Fruit fly (Drosophila melanogaster) whole organism, embryonic: ENCODE results near the gene CG14131.

Source experiments
- Adf1 ChIP-seq: fragments of 200-800 bp; sonication (Bioruptor generic); IDR thresholded peaks from 2 replicates; pipeline ENCODE4 v1.3.6; 2022; ENCODE audit warnings: missing biosample characterization, missing genetic modification characterization
- B-H1 ChIP-seq: fragments of 200-800 bp; sonication (Bioruptor generic); IDR thresholded peaks from 3 replicates; pipeline ENCODE4 v1.3.6; 2022; ENCODE audit warnings: missing biosample characterization, missing genetic modification characterization
- BEAF-32 ChIP-seq: fragments of 200-800 bp; sonication (Bioruptor generic); optimal IDR thresholded peaks from 3 replicates; lab custom pipeline; 2017; ENCODE audit warnings: missing biosample characterization, missing genetic modification characterization, mild to moderate bottlenecking, moderate library complexity, missing genetic modification reagents
- CG10267 ChIP-seq: fragments of 200-800 bp; sonication (Bioruptor generic); optimal IDR thresholded peaks from 2 replicates; lab custom pipeline; 2018; ENCODE audit warnings: missing biosample characterization, mild to moderate bottlenecking, missing genetic modification characterization, moderate library complexity
- CG11723 ChIP-seq: fragments of 200-800 bp; sonication (Bioruptor generic); optimal IDR thresholded peaks from 2 replicates; lab custom pipeline; 2017; ENCODE audit warnings: missing biosample characterization, mild to moderate bottlenecking, missing genetic modification characterization
- CG14014 ChIP-seq: fragments of 200-800 bp; sonication (Bioruptor generic); IDR thresholded peaks from 2 replicates; pipeline ENCODE4 v1.3.6; 2022; ENCODE audit warnings: missing biosample characterization, missing genetic modification characterization
- CG15073 ChIP-seq: fragments of 200-800 bp; sonication (Bioruptor generic); optimal IDR thresholded peaks from 2 replicates; lab custom pipeline; 2016; ENCODE audit warnings: missing biosample characterization, missing genetic modification characterization
- CG16815 ChIP-seq: fragments of 200-800 bp; sonication (Bioruptor generic); optimal IDR thresholded peaks from 3 replicates; lab custom pipeline; 2017; ENCODE audit warnings: missing biosample characterization, mild to moderate bottlenecking, missing genetic modification characterization
- CG17829 ChIP-seq: fragments of 200-800 bp; optimal IDR thresholded peaks from 2 replicates; lab custom pipeline; 2019; ENCODE audit warnings: missing biosample characterization, mild to moderate bottlenecking, missing genetic modification characterization, moderate library complexity
- CG30020 ChIP-seq: fragments of 200-800 bp; optimal IDR thresholded peaks from 2 replicates; lab custom pipeline; 2019; ENCODE audit warnings: missing biosample characterization, mild to moderate bottlenecking, missing genetic modification characterization, moderate library complexity
- CG3163 ChIP-seq: fragments of 200-800 bp; sonication (Bioruptor generic); optimal IDR thresholded peaks from 3 replicates; lab custom pipeline; 2016; ENCODE audit warnings: missing biosample characterization, missing genetic modification characterization
- CG4328 ChIP-seq: fragments of 200-800 bp; sonication (Bioruptor generic); optimal IDR thresholded peaks from 3 replicates; lab custom pipeline; 2017; ENCODE audit warnings: missing biosample characterization, missing genetic modification reagents, missing genetic modification characterization
- CG4820 ChIP-seq: fragments of 200-800 bp; sonication (Bioruptor generic); optimal IDR thresholded peaks from 3 replicates; lab custom pipeline; 2016; ENCODE audit warnings: missing biosample characterization, missing genetic modification characterization
- CG5953 ChIP-seq: fragments of 200-800 bp; sonication (Bioruptor generic); IDR thresholded peaks from 2 replicates; pipeline ENCODE4 v1.3.6; 2022; ENCODE audit warnings: missing biosample characterization, missing genetic modification characterization
- CG6654 ChIP-seq: fragments of 200-800 bp; sonication (Bioruptor generic); optimal IDR thresholded peaks from 2 replicates; lab custom pipeline; 2017; ENCODE audit warnings: missing biosample characterization, mild to moderate bottlenecking, missing genetic modification characterization
- CG6689 ChIP-seq: fragments of 200-800 bp; sonication (Bioruptor generic); IDR thresholded peaks from 2 replicates; pipeline ENCODE4 v1.3.6; 2022; ENCODE audit warnings: missing biosample characterization, missing genetic modification characterization
- CG7963 ChIP-seq: fragments of 200-800 bp; sonication (Bioruptor generic); IDR thresholded peaks from 3 replicates; pipeline ENCODE4 v1.3.6; 2022; ENCODE audit warnings: missing biosample characterization, missing genetic modification characterization; ENCODE audit not compliant: partially characterized antibody
- CG9727 ChIP-seq: fragments of 200-800 bp; sonication (Bioruptor generic); optimal IDR thresholded peaks from 3 replicates; lab custom pipeline; 2017; ENCODE audit warnings: missing biosample characterization, mild to moderate bottlenecking, missing genetic modification characterization
- CG9797 ChIP-seq: fragments of 200-800 bp; sonication (Bioruptor generic); optimal IDR thresholded peaks from 3 replicates; lab custom pipeline; 2018; ENCODE audit warnings: missing biosample characterization, mild to moderate bottlenecking, missing genetic modification characterization
- CG9932 ChIP-seq: fragments of 200-800 bp; sonication (Bioruptor generic); IDR thresholded peaks from 2 replicates; pipeline ENCODE4 v1.3.6; 2022; ENCODE audit warnings: missing biosample characterization, missing genetic modification characterization
- Camta ChIP-seq: fragments of 200-800 bp; sonication (Bioruptor generic); optimal IDR thresholded peaks from 2 replicates; lab custom pipeline; 2016; ENCODE audit warnings: missing biosample characterization, missing genetic modification characterization
- Dek ChIP-seq: fragments of 200-800 bp; sonication (Bioruptor generic); optimal IDR thresholded peaks from 3 replicates; lab custom pipeline; 2019; ENCODE audit warnings: missing biosample characterization, mild to moderate bottlenecking, missing genetic modification characterization, moderate library complexity
- HLH4C ChIP-seq: fragments of 200-800 bp; sonication (Bioruptor generic); IDR thresholded peaks from 3 replicates; pipeline ENCODE4 v1.3.6; 2022; ENCODE audit warnings: missing biosample characterization, missing genetic modification characterization; ENCODE audit not compliant: partially characterized antibody
- HmgZ ChIP-seq: fragments of 200-800 bp; sonication (Bioruptor generic); optimal IDR thresholded peaks from 2 replicates; lab custom pipeline; 2018; ENCODE audit warnings: missing biosample characterization, mild to moderate bottlenecking, missing genetic modification characterization
- Hmr ChIP-seq: fragments of 200-800 bp; sonication (Bioruptor generic); optimal IDR thresholded peaks from 3 replicates; lab custom pipeline; 2017; ENCODE audit warnings: mild to moderate bottlenecking, missing biosample characterization, missing genetic modification reagents, missing genetic modification characterization
- Hr78 ChIP-seq, 2 experiments: fragments of 200-800 bp in 1 of 2; fragments of >200 bp in 1 of 2; sonication (Bioruptor generic) in 1 of 2; optimal IDR thresholded peaks; 2 replicates each; lab custom pipeline; 2017 to 2019; ENCODE audit warnings: missing biosample characterization in 2 of 2, missing genetic modification characterization in 2 of 2, mild to moderate bottlenecking in 1 of 2, moderate library complexity in 1 of 2
- Poxn ChIP-seq: fragments of 200-800 bp; sonication (Bioruptor generic); IDR thresholded peaks from 2 replicates; pipeline ENCODE4 v1.3.6; 2022; ENCODE audit warnings: missing biosample characterization, missing genetic modification characterization
- Sry-β ChIP-seq: fragments of 200-800 bp; sonication (Bioruptor generic); optimal IDR thresholded peaks from 2 replicates; lab custom pipeline; 2018; ENCODE audit warnings: missing biosample characterization, mild to moderate bottlenecking, missing genetic modification characterization, moderate library complexity
- Sry-δ ChIP-seq: fragments of 200-800 bp; sonication (Bioruptor generic); optimal IDR thresholded peaks from 2 replicates; lab custom pipeline; 2016; ENCODE audit warnings: missing biosample characterization, missing genetic modification characterization
- Tbp ChIP-seq: fragments of >200 bp; optimal IDR thresholded peaks from 2 replicates; lab custom pipeline; 2018; ENCODE audit warnings: missing biosample characterization, missing genetic modification characterization
- Xrp1 ChIP-seq: fragments of 200-800 bp; sonication (Bioruptor generic); IDR thresholded peaks from 2 replicates; pipeline ENCODE4 v1.3.6; 2022; ENCODE audit warnings: missing biosample characterization, missing genetic modification characterization
- az2 ChIP-seq: fragments of 200-800 bp; sonication (Bioruptor generic); optimal IDR thresholded peaks from 3 replicates; lab custom pipeline; 2016; ENCODE audit warnings: missing biosample characterization, missing genetic modification characterization
- cg ChIP-seq: fragments of 200-800 bp; sonication (Bioruptor generic); optimal IDR thresholded peaks from 3 replicates; lab custom pipeline; 2019; ENCODE audit warnings: missing biosample characterization, mild to moderate bottlenecking, missing genetic modification characterization, moderate library complexity
- crc ChIP-seq: fragments of 200-800 bp; sonication (Bioruptor generic); optimal IDR thresholded peaks from 2 replicates; lab custom pipeline; 2016; ENCODE audit warnings: missing biosample characterization, missing genetic modification characterization
- danr ChIP-seq: fragments of 200-800 bp; sonication (Bioruptor generic); IDR thresholded peaks from 2 replicates; pipeline ENCODE4 v1.3.6; 2022; ENCODE audit warnings: missing biosample characterization, missing genetic modification characterization
- dimm ChIP-seq: fragments of 200-800 bp; sonication (Bioruptor generic); IDR thresholded peaks from 2 replicates; pipeline ENCODE4 v1.3.6; 2022; ENCODE audit warnings: missing biosample characterization, missing genetic modification characterization
- disco-r ChIP-seq: fragments of 200-800 bp; sonication (Bioruptor generic); optimal IDR thresholded peaks from 2 replicates; lab custom pipeline; 2016; ENCODE audit warnings: missing biosample characterization, missing genetic modification characterization
- exex ChIP-seq: fragments of 200-800 bp; sonication (Bioruptor generic); optimal IDR thresholded peaks from 4 replicates; lab custom pipeline; 2018; ENCODE audit warnings: missing biosample characterization, mild to moderate bottlenecking, missing genetic modification characterization, moderate library complexity
- gcm2 ChIP-seq: fragments of 200-800 bp; sonication (Bioruptor generic); optimal IDR thresholded peaks from 2 replicates; lab custom pipeline; 2016; ENCODE audit warnings: missing biosample characterization, missing genetic modification characterization
- grn ChIP-seq: fragments of 200-800 bp; sonication (Bioruptor generic); optimal IDR thresholded peaks from 3 replicates; lab custom pipeline; 2017; ENCODE audit warnings: missing biosample characterization, missing genetic modification characterization
- ken ChIP-seq: fragments of 200-800 bp; sonication (Bioruptor generic); IDR thresholded peaks from 3 replicates; pipeline ENCODE4 v1.3.6; 2022; ENCODE audit warnings: missing biosample characterization, missing genetic modification characterization
- lab ChIP-seq: fragments of 200-800 bp; sonication (Bioruptor generic); optimal IDR thresholded peaks from 3 replicates; lab custom pipeline; 2017; ENCODE audit warnings: missing biosample characterization, missing genetic modification characterization, mild to moderate bottlenecking, moderate library complexity, missing genetic modification reagents
- mirr ChIP-seq: fragments of 200-800 bp; sonication (Bioruptor generic); optimal IDR thresholded peaks from 3 replicates; lab custom pipeline; 2018; ENCODE audit warnings: missing biosample characterization, mild to moderate bottlenecking, missing genetic modification characterization
- peb ChIP-seq: fragments of 200-800 bp; sonication (Bioruptor generic); IDR thresholded peaks from 2 replicates; pipeline ENCODE4 v1.3.6; 2022; ENCODE audit warnings: missing biosample characterization, missing genetic modification characterization
- row ChIP-seq: fragments of 200-800 bp; sonication (Bioruptor generic); IDR thresholded peaks from 3 replicates; pipeline ENCODE4 v1.3.6; 2022; ENCODE audit warnings: missing biosample characterization, missing genetic modification characterization
- sens ChIP-seq: fragments of 200-800 bp; sonication (Bioruptor generic); peaks from one replicate; lab custom pipeline; 2016; ENCODE audit warnings: missing biosample characterization, missing genetic modification characterization
- shn ChIP-seq: fragments of 200-800 bp; sonication (Bioruptor generic); optimal IDR thresholded peaks from 3 replicates; lab custom pipeline; 2016; ENCODE audit warnings: missing biosample characterization, missing genetic modification characterization
- sug ChIP-seq: fragments of 200-800 bp; optimal IDR thresholded peaks from 2 replicates; lab custom pipeline; 2019; ENCODE audit warnings: missing biosample characterization, mild to moderate bottlenecking, missing genetic modification characterization, moderate library complexity
- tin ChIP-seq: fragments of 200-800 bp; sonication (Bioruptor generic); optimal IDR thresholded peaks from 3 replicates; lab custom pipeline; 2016; ENCODE audit warnings: missing biosample characterization, missing genetic modification characterization
- ttk ChIP-seq: fragments of 200-800 bp; sonication (Bioruptor generic); IDR thresholded peaks from 2 replicates; pipeline ENCODE4 v2.1.2; 2022; ENCODE audit warnings: missing biosample characterization, missing genetic modification characterization
- vvl ChIP-seq: fragments of 200-800 bp; sonication (Bioruptor generic); IDR thresholded peaks from 2 replicates; pipeline ENCODE4 v1.3.6; 2022; ENCODE audit warnings: missing biosample characterization, missing genetic modification characterization
- wdn ChIP-seq: fragments of 200-800 bp; sonication (Bioruptor generic); IDR thresholded peaks from 2 replicates; pipeline ENCODE4 v1.3.6; 2022; ENCODE audit warnings: missing biosample characterization, missing genetic modification characterization

CG14131 gene

DNA sequence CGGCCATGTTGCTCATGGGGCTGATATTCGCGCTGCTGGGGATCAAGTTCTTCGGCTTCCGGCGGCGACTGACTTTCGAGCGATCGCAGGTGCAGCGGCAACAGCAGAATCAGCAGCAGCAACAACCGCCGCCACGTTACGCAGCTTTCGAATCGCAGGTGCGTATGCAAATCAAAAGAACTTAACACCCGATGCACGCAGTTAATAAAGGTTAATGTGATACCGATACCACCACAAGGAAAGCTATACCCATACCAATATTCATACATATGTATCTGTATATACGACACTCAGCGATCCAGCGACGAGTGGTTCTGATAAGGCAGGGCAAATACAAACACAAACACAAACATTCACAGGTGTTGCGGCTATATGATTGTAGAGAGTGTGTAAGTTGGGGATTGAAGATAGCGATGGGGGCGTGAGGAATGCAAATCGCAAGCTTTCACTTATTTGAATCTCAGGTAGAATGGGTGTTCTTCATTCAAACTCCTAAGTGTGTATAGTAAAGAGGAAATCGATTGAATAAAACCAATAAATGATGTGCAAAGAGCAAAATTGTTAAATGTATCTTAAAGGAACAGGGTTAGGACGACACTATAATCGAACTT lies 580 bp downstream of the CG14131 start:
- no peak for TF ChIP-seq Camta (GFP tag; lab: Kevin White, UChicago)
- no peak for TF ChIP-seq CG14014 (GFP tag; lab: Robert Waterston, UW)
- peak; percentile 13; the same call in 1 of the 3 replicates for TF ChIP-seq row (GFP tag; lab: Robert Waterston, UW)
- TF ChIP-seq wdn: no peak
- peak; percentile 72 for TF ChIP-seq cg (GFP tag; lab: Kevin White, UChicago)
- no peak for TF ChIP-seq CG10267 (tag; lab: Kevin White, UChicago)
- peak; percentile 78 for TF ChIP-seq mirr (GFP tag; lab: Kevin White, UChicago)
- no peak for TF ChIP-seq Hmr (GFP tag; lab: Kevin White, UChicago)
- peak; percentile 42 for TF ChIP-seq grn (GFP tag; lab: Kevin White, UChicago)
- TF ChIP-seq exex: peak; percentile 41
- peak; percentile 33 for TF ChIP-seq lab (GFP tag; lab: Kevin White, UChicago)
- TF ChIP-seq gcm2 (GFP tag; lab: Kevin White, UChicago): no peak
- TF ChIP-seq CG5953 (GFP tag; lab: Robert Waterston, UW): no peak
- 0 out of 2 replicates have a peak, but pooled peaks have one; percentile 6 for TF ChIP-seq danr (GFP tag; lab: Robert Waterston, UW)
- peak; percentile 19 for TF ChIP-seq HmgZ
- TF ChIP-seq CG9727 (GFP tag; lab: Kevin White, UChicago): no peak
- TF ChIP-seq sug (tag; lab: Kevin White, UChicago): peak; percentile 82
- TF ChIP-seq Adf1 (GFP tag; lab: Robert Waterston, UW): no peak
- no peak for TF ChIP-seq CG7963 (GFP tag; lab: Robert Waterston, UW)
- TF ChIP-seq Sry-δ (GFP tag; lab: Kevin White, UChicago): peak; percentile 26
- TF ChIP-seq sens (GFP tag; lab: Kevin White, UChicago): peak; percentile 44
- no peak for TF ChIP-seq CG9932 (GFP tag; lab: Robert Waterston, UW)
- TF ChIP-seq Hr78 (GFP tag; optimal IDR thresholded peaks at IDR 0.05; lab: Kevin White, UChicago): peak in 1 of 2 experiments; percentile 77
- TF ChIP-seq vvl (GFP tag; lab: Robert Waterston, UW): peak; percentile 24; the same call in 1 of the 2 replicates
- TF ChIP-seq Sry-β (GFP tag; lab: Kevin White, UChicago): no peak
- TF ChIP-seq crc: no peak
- TF ChIP-seq HLH4C: 0 out of 3 replicates have a peak, but pooled peaks have one; percentile 9
- TF ChIP-seq BEAF-32 (GFP tag; lab: Kevin White, UChicago): peak; percentile 39
- TF ChIP-seq CG11723: no peak
- no peak for TF ChIP-seq Dek
- TF ChIP-seq tin (GFP tag; lab: Kevin White, UChicago): no peak

DNA sequence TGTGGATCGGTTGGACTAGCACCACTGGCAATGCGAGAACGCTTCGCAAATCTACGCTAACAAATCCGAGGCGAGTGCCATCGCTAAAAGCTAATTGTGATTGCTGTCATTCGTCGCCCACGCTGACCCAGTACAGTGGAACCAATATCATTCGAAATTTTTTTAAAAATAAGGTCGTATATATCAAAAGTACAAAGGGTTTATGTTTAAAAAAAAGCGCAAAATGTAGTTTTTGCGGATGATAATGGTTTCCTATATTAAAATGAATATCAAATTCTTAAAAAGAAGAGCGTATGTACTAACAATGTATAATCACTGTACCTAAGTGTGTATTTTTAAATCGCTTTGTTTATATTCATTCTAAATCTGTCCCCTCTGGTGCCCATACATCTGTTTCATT lies 8.4 kb downstream of the CG14131 start:
- TF ChIP-seq CG9797 (no peak), ttk (GFP tag; lab: Robert Waterston, UW) (no peak), Xrp1 (GFP tag; lab: Robert Waterston, UW) (no peak; the same call in 1 of the 2 replicates), CG16815 (GFP tag; lab: Kevin White, UChicago) (no peak), CG4820 (GFP tag; lab: Kevin White, UChicago) (peak; percentile 5), peb (no peak), shn (GFP tag; lab: Kevin White, UChicago) (no peak), Tbp (no peak), CG17829 (tag; lab: Kevin White, UChicago) (no peak), Poxn (GFP tag; lab: Robert Waterston, UW) (no peak), disco-r (GFP tag; lab: Kevin White, UChicago) (no peak), CG6689 (GFP tag; lab: Robert Waterston, UW) (peak; percentile 60), CG30020 (tag; lab: Kevin White, UChicago) (no peak), dimm (no peak), CG15073 (GFP tag; lab: Kevin White, UChicago) (no peak), B-H1 (GFP tag; lab: Robert Waterston, UW) (peak; percentile 31; the same call in 2 of the 3 replicates), CG6654 (GFP tag; lab: Kevin White, UChicago) (no peak), az2 (GFP tag; lab: Kevin White, UChicago) (peak; percentile 26), ken (GFP tag; lab: Robert Waterston, UW) (no peak), CG3163 (no peak), CG4328 (GFP tag; lab: Kevin White, UChicago) (peak; percentile 3)
